Fruit fly (Drosophila melanogaster) whole organism, embryonic: Measurements from ENCODE around the gene Ttc19.
A peak's percentile ranks its signal among the peaks of the same experiment; 100 is the strongest.

Experiments
- Antp ChIP-seq: fragments of 200-800 bp; sonication (Bioruptor generic); optimal IDR thresholded peaks from 3 replicates; lab custom pipeline; 2016; ENCODE audit warnings: missing biosample characterization, missing genetic modification characterization
- CG10274 ChIP-seq: fragments of 200-800 bp; sonication (Bioruptor generic); optimal IDR thresholded peaks from 3 replicates; lab custom pipeline; 2017; ENCODE audit warnings: missing biosample characterization, mild to moderate bottlenecking, missing genetic modification characterization
- CG10979 ChIP-seq: fragments of 200-800 bp; sonication (Bioruptor generic); optimal IDR thresholded peaks from 2 replicates; lab custom pipeline; 2018; ENCODE audit warnings: missing biosample characterization, mild to moderate bottlenecking, missing genetic modification characterization, moderate library complexity
- CG12104 ChIP-seq: fragments of 200-800 bp; sonication (Bioruptor generic); optimal IDR thresholded peaks from 3 replicates; lab custom pipeline; 2016; ENCODE audit warnings: missing biosample characterization, missing genetic modification characterization
- CG13123 ChIP-seq: fragments of 200-800 bp; sonication (Bioruptor generic); optimal IDR thresholded peaks from 2 replicates; lab custom pipeline; 2016; ENCODE audit warnings: missing biosample characterization, missing genetic modification characterization
- CG14965 ChIP-seq: fragments of 200-800 bp; sonication (Bioruptor generic); optimal IDR thresholded peaks from 2 replicates; lab custom pipeline; 2016; ENCODE audit warnings: missing biosample characterization, missing genetic modification characterization, borderline replicate concordance
- CG1602 ChIP-seq: fragments of 200-800 bp; sonication (Bioruptor generic); optimal IDR thresholded peaks from 3 replicates; lab custom pipeline; 2016; ENCODE audit warnings: missing biosample characterization, missing genetic modification characterization
- CG16815 ChIP-seq: fragments of 200-800 bp; sonication (Bioruptor generic); optimal IDR thresholded peaks from 3 replicates; lab custom pipeline; 2017; ENCODE audit warnings: missing biosample characterization, mild to moderate bottlenecking, missing genetic modification characterization
- CG16863 ChIP-seq: fragments of 200-800 bp; sonication (Bioruptor generic); optimal IDR thresholded peaks from 3 replicates; lab custom pipeline; 2016; ENCODE audit warnings: missing biosample characterization, missing genetic modification characterization
- CG17361 ChIP-seq: fragments of 200-800 bp; sonication (Bioruptor generic); IDR thresholded peaks from 3 replicates; pipeline ENCODE4 v1.3.6; 2022; ENCODE audit warnings: missing biosample characterization, missing genetic modification characterization
- CG33213 ChIP-seq: fragments of 200-800 bp; sonication (Bioruptor generic); optimal IDR thresholded peaks from 3 replicates; lab custom pipeline; 2016; ENCODE audit warnings: missing biosample characterization, missing genetic modification characterization
- CG3726 ChIP-seq: fragments of 200-800 bp; sonication (Bioruptor generic); IDR thresholded peaks from 3 replicates; pipeline ENCODE4, ENCODE4 v1.3.6; 2022; ENCODE audit warnings: missing biosample characterization, missing genetic modification characterization
- CG6175 ChIP-seq: fragments of 200-800 bp; sonication (Bioruptor generic); IDR thresholded peaks from 3 replicates; pipeline ENCODE4 v1.3.6; 2022; ENCODE audit warnings: missing biosample characterization, missing genetic modification characterization
- CG6272 ChIP-seq: fragments of 200-800 bp; sonication (Bioruptor generic); IDR thresholded peaks from 2 replicates; pipeline ENCODE4 v1.3.6; 2022; ENCODE audit warnings: missing biosample characterization, missing genetic modification characterization
- CG6683 ChIP-seq: fragments of 200-800 bp; sonication (Bioruptor generic); optimal IDR thresholded peaks from 2 replicates; lab custom pipeline; 2017; ENCODE audit warnings: missing biosample characterization, mild to moderate bottlenecking, missing genetic modification characterization, missing genetic modification reagents
- CG6689 ChIP-seq: fragments of 200-800 bp; sonication (Bioruptor generic); IDR thresholded peaks from 2 replicates; pipeline ENCODE4 v1.3.6; 2022; ENCODE audit warnings: missing biosample characterization, missing genetic modification characterization
- CG6765 ChIP-seq: fragments of 200-800 bp; sonication (Bioruptor generic); optimal IDR thresholded peaks from 3 replicates; lab custom pipeline; 2017; ENCODE audit warnings: missing biosample characterization, mild to moderate bottlenecking, missing genetic modification characterization
- CG7928 ChIP-seq: fragments of 200-800 bp; sonication (Bioruptor generic); optimal IDR thresholded peaks from 2 replicates; lab custom pipeline; 2017; ENCODE audit warnings: missing biosample characterization, mild to moderate bottlenecking, missing genetic modification characterization
- CG8478 ChIP-seq: fragments of >200 bp; optimal IDR thresholded peaks from 2 replicates; lab custom pipeline; 2018
- CG9215 ChIP-seq: fragments of 200-800 bp; sonication (Bioruptor generic); IDR thresholded peaks from 2 replicates; pipeline ENCODE4 v1.3.6; 2022; ENCODE audit warnings: missing biosample characterization, missing genetic modification characterization
- CG9437 ChIP-seq: fragments of 200-800 bp; sonication (Bioruptor generic); optimal IDR thresholded peaks from 2 replicates; lab custom pipeline; 2018; ENCODE audit warnings: missing biosample characterization, mild to moderate bottlenecking, missing genetic modification characterization
- CG9609 ChIP-seq: fragments of 200-800 bp; sonication (Bioruptor generic); optimal IDR thresholded peaks from 3 replicates; lab custom pipeline; 2016; ENCODE audit warnings: missing biosample characterization, missing genetic modification characterization
- CG9727 ChIP-seq: fragments of 200-800 bp; sonication (Bioruptor generic); optimal IDR thresholded peaks from 3 replicates; lab custom pipeline; 2017; ENCODE audit warnings: missing biosample characterization, mild to moderate bottlenecking, missing genetic modification characterization
- CrebB ChIP-seq: fragments of 200-800 bp; sonication (Bioruptor generic); optimal IDR thresholded peaks from 3 replicates; lab custom pipeline; 2018; ENCODE audit warnings: missing biosample characterization, mild to moderate bottlenecking, missing genetic modification characterization
- Doc2 ChIP-seq: fragments of 200-800 bp; sonication (Bioruptor generic); IDR thresholded peaks from 2 replicates; pipeline ENCODE4 v1.3.6; 2022; ENCODE audit warnings: missing biosample characterization, missing genetic modification characterization
- Hmr ChIP-seq: fragments of 200-800 bp; sonication (Bioruptor generic); optimal IDR thresholded peaks from 3 replicates; lab custom pipeline; 2017; ENCODE audit warnings: mild to moderate bottlenecking, missing biosample characterization, missing genetic modification reagents, missing genetic modification characterization
- Lim3 ChIP-seq: fragments of 200-800 bp; sonication (Bioruptor generic); IDR thresholded peaks from 2 replicates; pipeline ENCODE4 v1.3.6; 2022; ENCODE audit warnings: missing biosample characterization, missing genetic modification characterization
- Mad ChIP-seq: fragments of 200-800 bp; sonication (Bioruptor generic); optimal IDR thresholded peaks from 2 replicates; lab custom pipeline; 2016; ENCODE audit warnings: missing biosample characterization, missing genetic modification characterization
- Sin3A ChIP-seq: fragments of >200 bp; optimal IDR thresholded peaks from 2 replicates; lab custom pipeline; 2018
- ac ChIP-seq: fragments of 200-800 bp; sonication (Bioruptor generic); optimal IDR thresholded peaks from 3 replicates; lab custom pipeline; 2017; ENCODE audit warnings: missing biosample characterization, mild to moderate bottlenecking, missing genetic modification characterization
- bbx ChIP-seq: fragments of 200-800 bp; sonication (Bioruptor generic); IDR thresholded peaks from 2 replicates; pipeline ENCODE4 v1.3.6; 2022; ENCODE audit warnings: missing biosample characterization, missing genetic modification characterization; ENCODE audit not compliant: partially characterized antibody
- br ChIP-seq: fragments of >200 bp; optimal IDR thresholded peaks from 2 replicates; lab custom pipeline; 2017
- cato ChIP-seq: fragments of 200-800 bp; sonication (Bioruptor generic); optimal IDR thresholded peaks from 2 replicates; lab custom pipeline; 2016; ENCODE audit warnings: missing biosample characterization, missing genetic modification characterization, borderline replicate concordance
- chn ChIP-seq: fragments of 200-800 bp; sonication (Bioruptor generic); optimal IDR thresholded peaks from 2 replicates; lab custom pipeline; 2016; ENCODE audit warnings: missing biosample characterization, missing genetic modification characterization
- ci ChIP-seq: fragments of 200-800 bp; sonication (Bioruptor generic); IDR thresholded peaks from 3 replicates; pipeline ENCODE4 v1.3.6; 2022; ENCODE audit warnings: missing biosample characterization, missing genetic modification characterization
- da ChIP-seq: fragments of 200-800 bp; sonication (Bioruptor generic); optimal IDR thresholded peaks from 2 replicates; lab custom pipeline; 2016; ENCODE audit warnings: missing biosample characterization, missing genetic modification characterization
- dati ChIP-seq: fragments of 200-800 bp; sonication (Bioruptor generic); IDR thresholded peaks from 2 replicates; pipeline ENCODE4 v1.3.6; 2022; ENCODE audit warnings: missing biosample characterization, missing genetic modification characterization
- dmrt11E ChIP-seq: fragments of 200-800 bp; sonication (Bioruptor generic); optimal IDR thresholded peaks from 3 replicates; lab custom pipeline; 2018; ENCODE audit warnings: missing biosample characterization, mild to moderate bottlenecking, missing genetic modification characterization, moderate library complexity
- exex ChIP-seq: fragments of 200-800 bp; sonication (Bioruptor generic); optimal IDR thresholded peaks from 4 replicates; lab custom pipeline; 2018; ENCODE audit warnings: missing biosample characterization, mild to moderate bottlenecking, missing genetic modification characterization, moderate library complexity
- fd102C ChIP-seq: fragments of 200-800 bp; sonication (Bioruptor generic); optimal IDR thresholded peaks from 2 replicates; lab custom pipeline; 2018; ENCODE audit warnings: missing biosample characterization, mild to moderate bottlenecking, missing genetic modification characterization, moderate library complexity
- insv ChIP-seq, 2 experiments: fragments of 200-800 bp; sonication (Bioruptor generic); optimal IDR thresholded peaks; 3 replicates each; lab custom pipeline; 2016 to 2018; ENCODE audit warnings: missing biosample characterization in 2 of 2, missing genetic modification characterization in 2 of 2
- inv ChIP-seq: fragments of 200-800 bp; sonication (Bioruptor generic); IDR thresholded peaks from 2 replicates; pipeline ENCODE4 v1.3.6; 2022; ENCODE audit warnings: missing biosample characterization, missing genetic modification characterization; ENCODE audit not compliant: partially characterized antibody
- maf-S ChIP-seq: fragments of 200-800 bp; sonication (Bioruptor generic); optimal IDR thresholded peaks from 2 replicates; lab custom pipeline; 2016; ENCODE audit warnings: missing biosample characterization, missing genetic modification characterization
- pan ChIP-seq, 4 experiments: fragments of >200 bp in 3 of 4; fragments of 200-800 bp in 1 of 4; sonication (Bioruptor generic) in 1 of 4; optimal IDR thresholded peaks in 3 of 4; IDR thresholded peaks in 1 of 4; 2 replicates each; pipeline versions ENCODE4 v1.3.6 to Lab custom; 2017 to 2022; ENCODE audit warnings: missing biosample characterization in 2 of 4, missing genetic modification characterization in 2 of 4, mixed read lengths in 1 of 4
- pros ChIP-seq: fragments of 200-800 bp; sonication (Bioruptor generic); optimal IDR thresholded peaks from 3 replicates; lab custom pipeline; 2019; ENCODE audit warnings: missing biosample characterization, mild to moderate bottlenecking, missing genetic modification characterization, moderate library complexity
- pum ChIP-seq: fragments of 200-800 bp; sonication (Bioruptor generic); optimal IDR thresholded peaks from 2 replicates; lab custom pipeline; 2016; ENCODE audit warnings: missing biosample characterization, missing genetic modification characterization
- slp2 ChIP-seq: fragments of 200-800 bp; sonication (Bioruptor generic); optimal IDR thresholded peaks from 2 replicates; lab custom pipeline; 2016; ENCODE audit warnings: missing biosample characterization, missing genetic modification characterization
- usp ChIP-seq: fragments of >200 bp; optimal IDR thresholded peaks from 2 replicates; lab custom pipeline; 2017; ENCODE audit warnings: missing biosample characterization, missing genetic modification characterization
- wek ChIP-seq: fragments of 200-800 bp; sonication (Bioruptor generic); optimal IDR thresholded peaks from 3 replicates; lab custom pipeline; 2018; ENCODE audit warnings: missing biosample characterization, mild to moderate bottlenecking, missing genetic modification characterization, moderate library complexity
- zf30C ChIP-seq: fragments of 200-800 bp; sonication (Bioruptor generic); optimal IDR thresholded peaks from 3 replicates; lab custom pipeline; 2018; ENCODE audit warnings: missing biosample characterization, mild to moderate bottlenecking, missing genetic modification characterization

Ttc19 gene

DNA sequence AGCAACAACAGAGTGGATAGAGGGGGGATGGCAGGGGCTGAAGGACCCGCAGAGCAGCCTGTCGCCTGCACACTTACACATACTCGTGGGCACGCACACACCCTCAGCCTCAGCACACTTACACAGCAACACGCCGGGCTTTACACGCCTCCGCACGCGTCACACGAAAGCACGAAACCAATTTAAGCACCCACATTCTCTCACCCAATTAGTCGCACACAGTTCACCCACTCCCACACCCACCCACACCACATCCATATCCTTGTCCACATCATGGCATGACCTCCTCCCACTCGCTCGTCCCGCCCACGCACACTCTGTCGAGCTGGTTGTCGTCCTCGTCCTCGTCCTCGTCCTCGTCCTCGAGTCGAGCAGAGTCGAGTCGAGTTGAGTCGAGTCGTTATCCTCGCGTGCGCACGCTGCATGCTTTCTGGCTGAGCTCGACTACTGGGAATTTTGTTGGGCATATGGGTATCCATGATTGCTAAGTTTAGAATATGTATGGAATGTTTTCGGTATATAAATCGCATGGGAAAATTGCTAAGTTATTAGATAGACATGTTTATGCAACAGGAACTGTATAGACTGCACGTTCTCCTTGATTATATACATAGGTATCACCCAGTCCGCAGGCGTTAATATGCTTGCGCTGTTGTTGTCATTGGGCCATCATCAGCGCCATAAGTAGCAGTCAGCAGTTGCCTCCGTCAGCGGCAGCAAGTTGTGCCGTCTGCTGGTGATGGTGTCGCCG lies 32.9 kb downstream of the Ttc19 start (continued):
- TF ChIP-seq chn (GFP tag; lab: Kevin White, UChicago) (peak; percentile 74), CG33213 (GFP tag; lab: Kevin White, UChicago) (peak; percentile 48), usp (GFP tag; lab: Kevin White, UChicago) (no peak), ci (GFP tag; lab: Robert Waterston, UW) (peak; percentile 91), CrebB (tag; lab: Kevin White, UChicago) (peak; percentile 73), CG7928 (peak; percentile 54), wek (peak; percentile 23), bbx (no peak), CG14965 (GFP tag; lab: Kevin White, UChicago) (peak; percentile 7), CG10274 (GFP tag; lab: Kevin White, UChicago) (peak; percentile 45), slp2 (GFP tag; lab: Kevin White, UChicago) (peak; percentile 69), da (no peak), CG1602 (peak; percentile 67), br (lab: Kevin White, UChicago) (no peak), cato (no peak), CG12104 (peak; percentile 18), CG9437 (GFP tag; lab: Kevin White, UChicago) (peak; percentile 65), CG9727 (GFP tag; lab: Kevin White, UChicago) (peak; percentile 82), zf30C (GFP tag; lab: Kevin White, UChicago) (no peak), pan (optimal IDR thresholded peaks at IDR 0.05; lab: Kevin White, UChicago) (no peak), pan (GFP tag; optimal IDR thresholded peaks at IDR 0.05 in 1 of 2, IDR thresholded peaks at IDR 0.05 in 1 of 2) (peak in 1 of 2 experiments; percentile 89), dmrt11E (tag; lab: Kevin White, UChicago) (peak; percentile 30), fd102C (GFP tag; lab: Kevin White, UChicago) (no peak), CG6765 (GFP tag; lab: Kevin White, UChicago) (peak; percentile 8), CG13123 (peak; percentile 29), CG6175 (GFP tag; lab: Robert Waterston, UW) (peak; percentile 78), pros (GFP tag; lab: Kevin White, UChicago) (no peak), CG8478 (lab: Kevin White, UChicago) (no peak), CG6683 (GFP tag; lab: Kevin White, UChicago) (peak; percentile 60), ac (GFP tag; lab: Kevin White, UChicago) (no peak), Mad (GFP tag; lab: Kevin White, UChicago) (peak; percentile 56), CG6272 (GFP tag; lab: Robert Waterston, UW) (peak; percentile 78), Doc2 (GFP tag; lab: Robert Waterston, UW) (no peak), exex (tag; lab: Kevin White, UChicago) (peak; percentile 53), CG6689 (peak; percentile 85), dati (peak; percentile 43; the same call in 1 of the 2 replicates), CG16863 (GFP tag; lab: Kevin White, UChicago) (peak; percentile 76), CG9215 (peak; percentile 78), Lim3 (GFP tag; lab: Robert Waterston, UW) (peak; percentile 67), Hmr (peak; percentile 93), Sin3A (lab: Kevin White, UChicago) (no peak), inv (no peak), CG16815 (peak; percentile 66), CG17361 (peak; percentile 75), CG9609 (peak; percentile 83), CG3726 (GFP tag; lab: Robert Waterston, UW) (peak; percentile 69; the same call in 2 of the 3 replicates), pum (GFP tag; lab: Kevin White, UChicago) (peak; percentile 74), Antp (peak; percentile 86), CG10979 (tag; lab: Kevin White, UChicago) (peak; percentile 75), maf-S (GFP tag; lab: Kevin White, UChicago) (peak; percentile 83), insv (GFP tag; optimal IDR thresholded peaks at IDR 0.05; lab: Kevin White, UChicago) (no peak)
